Worm (Caenorhabditis elegans): ENCODE data around the gene T08B6.9.

T08B6.9 gene

DNA sequence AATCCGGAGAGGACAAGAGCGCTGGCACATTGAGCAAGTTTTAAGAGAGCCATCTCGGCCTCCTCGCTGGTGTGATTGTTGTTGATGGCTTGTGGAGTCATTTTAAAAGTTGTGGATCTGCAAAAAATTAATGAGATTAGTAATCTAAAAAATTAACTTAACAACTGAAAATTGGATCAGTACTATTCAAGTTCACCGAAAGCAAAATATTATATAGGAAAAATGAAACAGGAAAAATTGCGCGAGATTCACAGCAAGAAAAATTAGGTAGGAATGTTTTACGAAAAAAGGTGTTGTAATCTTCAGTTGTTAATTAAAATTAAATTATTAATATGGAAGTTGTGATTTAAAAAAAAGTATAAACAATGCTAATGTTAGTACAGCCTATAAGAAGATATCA, 3.4 kb upstream of the T08B6.9 start, which contains the start of gene T08B6.1:
Gene T08B6.1, minus strand, starts transcription at position 101 of the 400 bp plus-strand sequence.
- TF ChIP-seq sem-2 (GFP tag; optimal IDR thresholded peaks at IDR 0.05) (no peak), nhr-76 (tag; optimal IDR thresholded peaks at IDR 0.05) (no peak), snpc-4 (tag; optimal IDR thresholded peaks at IDR 0.05) (no peak), ztf-11 (tag; optimal IDR thresholded peaks at IDR 0.05) (no peak), ham-2 (GFP tag; optimal IDR thresholded peaks at IDR 0.05) (no peak), zip-8 (tag; optimal IDR thresholded peaks at IDR 0.05) (no peak), bed-3 (GFP tag; optimal IDR thresholded peaks at IDR 0.05) (no peak), ceh-39 (tag; optimal IDR thresholded peaks at IDR 0.05) (no peak), mep-1 (tag; optimal IDR thresholded peaks at IDR 0.05) (no peak), mls-2 (tag; optimal IDR thresholded peaks at IDR 0.05) (no peak)

DNA sequence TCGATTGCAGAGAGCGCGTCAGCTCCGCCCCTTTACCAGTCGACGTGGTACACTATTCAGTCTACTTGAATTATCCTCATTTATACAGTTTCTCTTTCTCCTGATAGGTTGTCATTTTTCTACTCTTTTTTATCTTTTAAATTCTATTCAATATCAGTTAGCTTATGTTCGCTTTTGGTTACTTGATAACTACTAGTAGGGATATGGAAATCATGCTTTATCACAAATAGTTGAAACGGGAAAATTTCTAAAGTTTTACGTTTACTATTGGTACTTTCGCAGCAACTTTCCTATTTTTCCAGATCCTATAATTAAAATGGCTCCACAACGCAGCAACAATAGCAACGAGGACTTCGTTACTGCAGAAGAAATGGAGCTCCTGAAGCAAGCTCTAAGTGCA, 1.0 kb upstream of the T08B6.9 start, which contains the start of gene sgnh-1:
Gene sgnh-1, plus strand, starts transcription at position 301 of the 400 bp plus-strand sequence.
- TF ChIP-seq nhr-12 (tag; optimal IDR thresholded peaks at IDR 0.05), result no peak
- no peak for TF ChIP-seq elt-3 (tag; optimal IDR thresholded peaks at IDR 0.05)
- no peak for TF ChIP-seq bed-3 (GFP tag; optimal IDR thresholded peaks at IDR 0.05)
- no peak for TF ChIP-seq lin-32 (GFP tag; optimal IDR thresholded peaks at IDR 0.05)
- no peak for TF ChIP-seq pha-4 (tag; optimal IDR thresholded peaks at IDR 0.05)
- TF ChIP-seq ztf-11 (tag; optimal IDR thresholded peaks at IDR 0.05), result no peak
- TF ChIP-seq ces-1 (GFP tag; optimal IDR thresholded peaks at IDR 0.05), result no peak
- no peak for TF ChIP-seq nhr-28 (tag; optimal IDR thresholded peaks at IDR 0.05)
- TF ChIP-seq unc-120 (tag; optimal IDR thresholded peaks at IDR 0.05; ENCODE audit: poor library complexity, severe bottlenecking), result no peak
- no peak for TF ChIP-seq hlh-1 (tag; optimal IDR thresholded peaks at IDR 0.05)
- no peak for TF ChIP-seq tbx-8 (GFP tag; optimal IDR thresholded peaks at IDR 0.05)
- no peak for TF ChIP-seq cnd-1 (tag; optimal IDR thresholded peaks at IDR 0.05)
- no peak for TF ChIP-seq ceh-39 (tag; optimal IDR thresholded peaks at IDR 0.05)
- no peak for TF ChIP-seq lin-13 (tag; optimal IDR thresholded peaks at IDR 0.05)
- TF ChIP-seq elt-1 (tag; optimal IDR thresholded peaks at IDR 0.05; ENCODE audit: borderline replicate concordance, insufficient read depth), result no peak
- no peak for TF ChIP-seq flh-1 (GFP tag; optimal IDR thresholded peaks at IDR 0.05)
- TF ChIP-seq unc-39 (tag; optimal IDR thresholded peaks at IDR 0.05), result no peak

DNA sequence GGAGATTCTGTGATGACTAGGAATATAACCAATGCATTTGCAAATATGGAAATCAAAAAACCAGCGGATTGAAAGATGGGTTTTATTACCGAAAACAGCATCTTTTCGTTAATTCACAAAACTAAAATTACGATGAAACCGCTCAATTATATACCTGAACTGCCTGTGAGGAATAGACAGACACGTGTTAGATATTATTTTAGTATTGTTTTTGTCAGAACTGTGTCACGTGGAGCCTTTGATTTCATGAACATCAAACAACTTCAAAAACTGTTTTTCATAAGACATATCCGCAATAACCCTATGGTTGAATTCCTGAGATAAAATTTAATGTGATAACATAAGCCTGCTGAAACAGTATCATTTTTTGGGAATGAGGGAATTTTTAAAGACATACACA, 13.3 kb downstream of the T08B6.9 start, which contains the start of gene str-161:
Gene str-161, minus strand, starts transcription at position 101 of the 400 bp plus-strand sequence.
- TF ChIP-seq ham-2 (GFP tag; optimal IDR thresholded peaks at IDR 0.05) (no peak), nhr-12 (tag; optimal IDR thresholded peaks at IDR 0.05) (no peak), mls-2 (tag; optimal IDR thresholded peaks at IDR 0.05) (no peak), elt-3 (tag; optimal IDR thresholded peaks at IDR 0.05) (no peak), lin-32 (GFP tag; optimal IDR thresholded peaks at IDR 0.05) (no peak), mab-5 (tag; optimal IDR thresholded peaks at IDR 0.05) (no peak), sptf-1 (tag; optimal IDR thresholded peaks at IDR 0.05) (no peak), sem-2 (GFP tag; optimal IDR thresholded peaks at IDR 0.05) (no peak), drap-1 (GFP tag; optimal IDR thresholded peaks at IDR 0.05) (no peak)

DNA sequence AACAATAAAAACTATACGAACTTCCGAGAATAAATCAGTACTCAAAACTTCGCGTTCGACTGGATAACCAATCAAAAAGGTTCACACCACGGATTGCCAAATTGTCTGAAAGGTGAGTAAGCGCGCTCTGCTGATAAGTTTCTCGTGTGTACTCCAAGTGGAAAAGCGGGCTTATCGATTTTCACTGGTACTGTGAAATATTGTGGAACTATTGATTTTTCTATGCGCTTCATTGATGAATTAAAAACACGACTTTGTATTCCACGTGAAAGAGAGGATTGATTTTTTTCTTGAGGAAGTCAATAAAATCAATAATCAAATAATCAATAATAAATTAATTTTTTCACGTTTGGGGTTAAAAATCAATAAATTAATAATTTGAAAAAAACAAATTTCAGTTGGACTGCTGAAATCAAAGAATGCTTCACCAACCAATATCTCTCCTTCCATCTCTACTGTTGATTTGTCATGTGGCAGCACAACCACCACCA, 15.0 kb downstream of the T08B6.9 start, which contains the start of gene T08B6.4:
Gene T08B6.4, plus strand, starts transcription at position 51 of the 491 bp plus-strand sequence.
- TF ChIP-seq sem-2 (GFP tag; optimal IDR thresholded peaks at IDR 0.05), result no peak
- TF ChIP-seq hlh-1 (tag; optimal IDR thresholded peaks at IDR 0.05), result no peak

DNA sequence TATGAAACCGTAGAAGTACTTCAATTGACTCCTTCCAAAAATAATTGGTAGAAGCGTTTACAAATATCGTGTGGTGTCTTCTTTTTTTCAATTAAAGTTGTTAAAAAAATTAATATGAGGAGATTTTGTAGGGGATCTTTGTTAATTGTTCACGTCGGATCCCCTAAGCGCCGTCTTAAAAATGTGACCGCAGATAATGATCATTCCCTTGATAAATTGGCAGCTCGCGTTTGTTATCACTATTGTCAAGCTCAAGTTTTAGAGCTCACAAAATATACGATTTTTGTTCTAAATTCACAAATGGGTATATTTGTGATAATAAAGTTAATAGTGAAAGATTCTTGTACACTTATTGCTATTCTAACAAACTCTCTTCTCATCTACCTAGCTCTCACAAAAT, 18.4 kb downstream of the T08B6.9 start, which contains the start of gene str-159:
Gene str-159, plus strand, starts transcription at position 301 of the 400 bp plus-strand sequence.
- TF ChIP-seq elt-3 (tag; optimal IDR thresholded peaks at IDR 0.05), result no peak
- TF ChIP-seq mab-5 (tag; optimal IDR thresholded peaks at IDR 0.05), result no peak
- no peak for TF ChIP-seq bed-3 (GFP tag; optimal IDR thresholded peaks at IDR 0.05)
- TF ChIP-seq blmp-1 (tag; optimal IDR thresholded peaks at IDR 0.05), result no peak
- TF ChIP-seq ceh-83 (GFP tag; optimal IDR thresholded peaks at IDR 0.05), result no peak
- no peak for TF ChIP-seq ces-1 (GFP tag; optimal IDR thresholded peaks at IDR 0.05)
- TF ChIP-seq ceh-43 (GFP tag; optimal IDR thresholded peaks at IDR 0.05), result no peak
- TF ChIP-seq lin-32 (GFP tag; optimal IDR thresholded peaks at IDR 0.05), result no peak
- TF ChIP-seq drap-1 (GFP tag; optimal IDR thresholded peaks at IDR 0.05), result no peak
- no peak for TF ChIP-seq nhr-12 (tag; optimal IDR thresholded peaks at IDR 0.05)
- TF ChIP-seq ceh-39 (tag; optimal IDR thresholded peaks at IDR 0.05), result no peak
- TF ChIP-seq zip-8 (tag; optimal IDR thresholded peaks at IDR 0.05), result no peak
- TF ChIP-seq M03D4.4 (tag; optimal IDR thresholded peaks at IDR 0.05), result no peak
- no peak for TF ChIP-seq flh-1 (GFP tag; optimal IDR thresholded peaks at IDR 0.05)
- no peak for TF ChIP-seq mep-1 (tag; optimal IDR thresholded peaks at IDR 0.05)
- TF ChIP-seq nhr-2 (tag; optimal IDR thresholded peaks at IDR 0.05), result no peak
- no peak for TF ChIP-seq nhr-237 (tag; optimal IDR thresholded peaks at IDR 0.05)
